Fruit fly (Drosophila melanogaster) whole organism, embryonic: ENCODE results near the gene CG7579.
A peak's percentile ranks its signal among the peaks of the same experiment; 100 is the strongest.

Source experiments
- Aef1 ChIP-seq: fragments of 200-800 bp; sonication (Bioruptor generic); IDR thresholded peaks from 3 replicates; pipeline ENCODE4 v1.3.6; 2022; ENCODE audit warnings: missing biosample characterization, missing genetic modification characterization
- Antp ChIP-seq: fragments of 200-800 bp; sonication (Bioruptor generic); optimal IDR thresholded peaks from 3 replicates; lab custom pipeline; 2016; ENCODE audit warnings: missing biosample characterization, missing genetic modification characterization
- Bgb ChIP-seq: fragments of 200-800 bp; sonication (Bioruptor generic); IDR thresholded peaks from 2 replicates; pipeline ENCODE4 v1.3.6; 2022; ENCODE audit warnings: missing biosample characterization, missing genetic modification characterization; ENCODE audit not compliant: partially characterized antibody
- CG11695 ChIP-seq: fragments of 200-800 bp; sonication (Bioruptor generic); IDR thresholded peaks from 3 replicates; pipeline ENCODE4 v1.3.6; 2022; ENCODE audit warnings: missing biosample characterization, missing genetic modification characterization
- CG12769 ChIP-seq: fragments of 200-800 bp; sonication (Bioruptor generic); optimal IDR thresholded peaks from 2 replicates; lab custom pipeline; 2019; ENCODE audit warnings: missing biosample characterization, mild to moderate bottlenecking, missing genetic modification characterization, moderate library complexity
- CG16815 ChIP-seq: fragments of 200-800 bp; sonication (Bioruptor generic); optimal IDR thresholded peaks from 3 replicates; lab custom pipeline; 2017; ENCODE audit warnings: missing biosample characterization, mild to moderate bottlenecking, missing genetic modification characterization
- CG1832 ChIP-seq: fragments of 200-800 bp; sonication (Bioruptor generic); optimal IDR thresholded peaks from 2 replicates; lab custom pipeline; 2017; ENCODE audit warnings: missing biosample characterization, mild to moderate bottlenecking, missing genetic modification characterization, inconsistent platforms
- CG31365 ChIP-seq: fragments of 200-800 bp; sonication (Bioruptor generic); optimal IDR thresholded peaks from 2 replicates; lab custom pipeline; 2018; ENCODE audit warnings: missing biosample characterization, mild to moderate bottlenecking, missing genetic modification characterization
- CG34422 ChIP-seq: fragments of 200-800 bp; sonication (Bioruptor generic); IDR thresholded peaks from 3 replicates; pipeline ENCODE4 v1.3.6; 2022; ENCODE audit warnings: missing biosample characterization, missing genetic modification characterization
- CG3726 ChIP-seq: fragments of 200-800 bp; sonication (Bioruptor generic); IDR thresholded peaks from 3 replicates; pipeline ENCODE4, ENCODE4 v1.3.6; 2022; ENCODE audit warnings: missing biosample characterization, missing genetic modification characterization
- CG3838 ChIP-seq: fragments of 200-800 bp; sonication (Bioruptor generic); optimal IDR thresholded peaks from 3 replicates; lab custom pipeline; 2016; ENCODE audit warnings: missing biosample characterization, missing genetic modification characterization
- CG42726 ChIP-seq: fragments of 200-800 bp; sonication (Bioruptor generic); IDR thresholded peaks from 2 replicates; pipeline ENCODE4 v1.3.6; 2022; ENCODE audit warnings: missing biosample characterization, missing genetic modification characterization; ENCODE audit not compliant: partially characterized antibody
- CG6791 ChIP-seq: fragments of 200-800 bp; sonication (Bioruptor generic); IDR thresholded peaks from 3 replicates; pipeline ENCODE4 v1.3.6; 2022; ENCODE audit warnings: missing biosample characterization, missing genetic modification characterization; ENCODE audit not compliant: partially characterized antibody
- CG9876 ChIP-seq: fragments of 200-800 bp; sonication (Bioruptor generic); optimal IDR thresholded peaks from 2 replicates; lab custom pipeline; 2016; ENCODE audit warnings: missing biosample characterization, missing genetic modification characterization
- Chrac-16 ChIP-seq: fragments of 200-800 bp; sonication (Bioruptor generic); optimal IDR thresholded peaks from 3 replicates; lab custom pipeline; 2016; ENCODE audit warnings: missing biosample characterization, missing genetic modification characterization
- Dll ChIP-seq: fragments of 200-800 bp; sonication (Bioruptor generic); IDR thresholded peaks from 4 replicates; pipeline ENCODE4 v1.3.6; 2022; ENCODE audit warnings: missing biosample characterization, missing genetic modification characterization; ENCODE audit not compliant: partially characterized antibody
- HHEX ChIP-seq: fragments of 200-800 bp; sonication (Bioruptor generic); optimal IDR thresholded peaks from 3 replicates; lab custom pipeline; 2017; ENCODE audit warnings: missing biosample characterization, mild to moderate bottlenecking, missing genetic modification characterization, missing genetic modification reagents
- HLH4C ChIP-seq: fragments of 200-800 bp; sonication (Bioruptor generic); IDR thresholded peaks from 3 replicates; pipeline ENCODE4 v1.3.6; 2022; ENCODE audit warnings: missing biosample characterization, missing genetic modification characterization; ENCODE audit not compliant: partially characterized antibody
- Hr78 ChIP-seq, 2 experiments: fragments of 200-800 bp in 1 of 2; fragments of >200 bp in 1 of 2; sonication (Bioruptor generic) in 1 of 2; optimal IDR thresholded peaks; 2 replicates each; lab custom pipeline; 2017 to 2019; ENCODE audit warnings: missing biosample characterization in 2 of 2, missing genetic modification characterization in 2 of 2, mild to moderate bottlenecking in 1 of 2, moderate library complexity in 1 of 2
- Hsf ChIP-seq: fragments of 200-800 bp; sonication (Bioruptor generic); optimal IDR thresholded peaks from 3 replicates; lab custom pipeline; 2016; ENCODE audit warnings: missing biosample characterization, missing genetic modification characterization
- Kr ChIP-seq: fragments of 200-800 bp; sonication (Bioruptor generic); optimal IDR thresholded peaks from 2 replicates; lab custom pipeline; 2017; ENCODE audit warnings: missing biosample characterization, mild to moderate bottlenecking, missing genetic modification characterization
- NFAT ChIP-seq: fragments of 200-800 bp; sonication (Bioruptor generic); IDR thresholded peaks from 2 replicates; pipeline ENCODE4 v1.3.6; 2022; ENCODE audit warnings: missing biosample characterization, missing genetic modification characterization
- Optix ChIP-seq: fragments of 200-800 bp; sonication (Bioruptor generic); IDR thresholded peaks from 3 replicates; pipeline ENCODE4 v1.3.6; 2022; ENCODE audit warnings: missing biosample characterization, missing genetic modification characterization
- Pdp1 ChIP-seq, 2 experiments: fragments of 200-800 bp; sonication (Bioruptor generic); optimal IDR thresholded peaks; 3 replicates each; lab custom pipeline; 2016; ENCODE audit warnings: missing biosample characterization in 2 of 2, missing genetic modification characterization in 2 of 2, mild to moderate bottlenecking in 1 of 2, moderate library complexity in 1 of 2
- Sry-δ ChIP-seq: fragments of 200-800 bp; sonication (Bioruptor generic); optimal IDR thresholded peaks from 2 replicates; lab custom pipeline; 2016; ENCODE audit warnings: missing biosample characterization, missing genetic modification characterization
- TFAM ChIP-seq: fragments of 200-800 bp; sonication (Bioruptor generic); optimal IDR thresholded peaks from 2 replicates; lab custom pipeline; 2017; ENCODE audit warnings: missing biosample characterization, missing genetic modification characterization, inconsistent platforms
- Trl ChIP-seq, 3 experiments: fragments of >200 bp in 2 of 3; fragments of 200-800 bp in 1 of 3; sonication (Bioruptor generic) in 1 of 3; optimal IDR thresholded peaks; 2 replicates in 1 of 3; 3 replicates in 2 of 3; lab custom pipeline; 2016 to 2017; ENCODE audit warnings: missing biosample characterization in 1 of 3, missing genetic modification characterization in 1 of 3
- abd-A ChIP-seq: fragments of 200-800 bp; sonication (Bioruptor generic); optimal IDR thresholded peaks from 3 replicates; lab custom pipeline; 2019; ENCODE audit warnings: missing biosample characterization, mild to moderate bottlenecking, missing genetic modification characterization, moderate library complexity
- ara ChIP-seq: fragments of 200-800 bp; sonication (Bioruptor generic); IDR thresholded peaks from 2 replicates; pipeline ENCODE4 v1.3.6; 2022; ENCODE audit warnings: missing biosample characterization, missing genetic modification characterization
- chinmo ChIP-seq: fragments of 200-800 bp; sonication (Bioruptor generic); IDR thresholded peaks from 4 replicates; pipeline ENCODE4 v1.3.6; 2022; ENCODE audit warnings: missing biosample characterization, missing genetic modification characterization; ENCODE audit not compliant: partially characterized antibody
- chn ChIP-seq: fragments of 200-800 bp; sonication (Bioruptor generic); optimal IDR thresholded peaks from 2 replicates; lab custom pipeline; 2016; ENCODE audit warnings: missing biosample characterization, missing genetic modification characterization
- ftz-f1 ChIP-seq: fragments of 200-800 bp; sonication (Bioruptor generic); optimal IDR thresholded peaks from 2 replicates; lab custom pipeline; 2016; ENCODE audit warnings: missing biosample characterization, missing genetic modification characterization
- gfzf ChIP-seq: fragments of 200-800 bp; sonication (Bioruptor generic); optimal IDR thresholded peaks from 2 replicates; lab custom pipeline; 2016; ENCODE audit warnings: missing biosample characterization, mild to moderate bottlenecking, missing genetic modification characterization, moderate library complexity
- klu ChIP-seq: fragments of 200-800 bp; sonication (Bioruptor generic); IDR thresholded peaks from 2 replicates; pipeline ENCODE4 v1.3.6; 2022; ENCODE audit warnings: missing biosample characterization, missing genetic modification characterization
- knrl ChIP-seq: fragments of 200-800 bp; sonication (Bioruptor generic); IDR thresholded peaks from 3 replicates; pipeline ENCODE4 v1.3.6; 2022; ENCODE audit warnings: missing biosample characterization, missing genetic modification characterization; ENCODE audit not compliant: partially characterized antibody
- nerfin-1 ChIP-seq: fragments of 200-800 bp; sonication (Bioruptor generic); optimal IDR thresholded peaks from 3 replicates; lab custom pipeline; 2019; ENCODE audit warnings: missing biosample characterization, mild to moderate bottlenecking, missing genetic modification characterization, moderate library complexity
- nerfin-2 ChIP-seq: fragments of 200-800 bp; sonication (Bioruptor generic); IDR thresholded peaks from 2 replicates; pipeline ENCODE4 v1.3.6; 2022; ENCODE audit warnings: missing biosample characterization, missing genetic modification characterization; ENCODE audit not compliant: partially characterized antibody
- nmo ChIP-seq: fragments of 200-800 bp; sonication (Bioruptor generic); optimal IDR thresholded peaks from 2 replicates; lab custom pipeline; 2018; ENCODE audit warnings: missing biosample characterization, mild to moderate bottlenecking, missing genetic modification characterization, moderate library complexity
- pfk ChIP-seq: fragments of 200-800 bp; sonication (Bioruptor generic); optimal IDR thresholded peaks from 2 replicates; lab custom pipeline; 2018; ENCODE audit warnings: missing biosample characterization, mild to moderate bottlenecking, missing genetic modification characterization, moderate library complexity
- phol ChIP-seq: fragments of 200-800 bp; sonication (Bioruptor generic); optimal IDR thresholded peaks from 3 replicates; lab custom pipeline; 2018; ENCODE audit warnings: missing biosample characterization, mild to moderate bottlenecking, missing genetic modification characterization, moderate library complexity
- sd ChIP-seq: fragments of 200-800 bp; sonication (Bioruptor generic); optimal IDR thresholded peaks from 3 replicates; lab custom pipeline; 2018; ENCODE audit warnings: missing biosample characterization, mild to moderate bottlenecking, missing genetic modification characterization, moderate library complexity
- sens ChIP-seq: fragments of 200-800 bp; sonication (Bioruptor generic); peaks from one replicate; lab custom pipeline; 2016; ENCODE audit warnings: missing biosample characterization, missing genetic modification characterization
- so ChIP-seq: fragments of 200-800 bp; sonication (Bioruptor generic); IDR thresholded peaks from 3 replicates; pipeline ENCODE4 v1.3.6; 2022; ENCODE audit warnings: missing biosample characterization, missing genetic modification characterization
- stc ChIP-seq: fragments of 200-800 bp; sonication (Bioruptor generic); IDR thresholded peaks from 2 replicates; pipeline ENCODE4 v1.3.6; 2022; ENCODE audit warnings: missing biosample characterization, missing genetic modification characterization
- tap ChIP-seq: fragments of 200-800 bp; optimal IDR thresholded peaks from 3 replicates; lab custom pipeline; 2019; ENCODE audit warnings: missing biosample characterization, mild to moderate bottlenecking, missing genetic modification characterization, moderate library complexity
- zfh1 ChIP-seq: fragments of 200-800 bp; sonication (Bioruptor generic); IDR thresholded peaks from 3 replicates; pipeline ENCODE4 v1.3.6; 2022; ENCODE audit warnings: missing biosample characterization, missing genetic modification characterization

CG7579 gene

DNA sequence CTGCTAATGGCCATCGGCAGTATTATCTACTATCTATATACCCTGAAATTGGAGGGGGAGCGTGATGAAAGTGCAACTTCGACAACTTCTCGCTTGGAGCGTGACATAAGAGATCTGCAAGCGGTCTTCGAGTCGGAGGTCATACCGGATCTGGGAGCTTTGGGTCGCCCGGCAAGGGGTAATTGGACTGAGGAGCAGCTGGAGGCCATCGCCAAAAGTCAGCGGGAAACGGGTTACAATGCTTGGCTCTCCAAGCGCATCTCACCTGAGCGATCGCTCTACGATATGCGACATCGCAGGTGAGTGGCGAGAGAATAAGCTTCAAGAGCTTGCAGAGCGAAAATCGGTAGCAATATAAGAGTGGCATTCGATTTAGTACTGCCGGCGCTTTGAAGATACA, 772 bp upstream of the CG7579 start:
- no peak for TF ChIP-seq Sry-δ (GFP tag; lab: Kevin White, UChicago)
- peak in 1 of 2 experiments; percentile 56 for TF ChIP-seq Hr78 (GFP tag; optimal IDR thresholded peaks at IDR 0.05; lab: Kevin White, UChicago)
- TF ChIP-seq CG34422 (GFP tag; lab: Robert Waterston, UW) = 0 out of 3 replicates have a peak, but pooled peaks have one; percentile 24
- 0 out of 2 replicates have a peak, but pooled peaks have one; percentile 14 for TF ChIP-seq stc
- peak; percentile 9 for TF ChIP-seq ftz-f1 (GFP tag; lab: Kevin White, UChicago)
- peak in 1 of 2 experiments; percentile 38 for TF ChIP-seq Pdp1 (GFP tag; optimal IDR thresholded peaks at IDR 0.05; lab: Kevin White, UChicago)
- 0 out of 3 replicates have a peak, but pooled peaks have one; percentile 25 for TF ChIP-seq so
- TF ChIP-seq knrl (GFP tag; lab: Robert Waterston, UW) = 0 out of 3 replicates have a peak, but pooled peaks have one; percentile 29
- TF ChIP-seq CG31365 = no peak
- peak; percentile 41; the same call in 1 of the 2 replicates for TF ChIP-seq ara (GFP tag; lab: Robert Waterston, UW)
- TF ChIP-seq chinmo (GFP tag; lab: Robert Waterston, UW) = peak; percentile 74; the same call in 1 of the 4 replicates
- peak; percentile 40 to 51 for TF ChIP-seq Trl (optimal IDR thresholded peaks at IDR 0.05; lab: Kevin White, UChicago)
- no peak for TF ChIP-seq Trl (GFP tag; optimal IDR thresholded peaks at IDR 0.05; lab: Kevin White, UChicago)
- peak; percentile 85 for TF ChIP-seq CG12769
- TF ChIP-seq phol (tag; lab: Kevin White, UChicago) = no peak
- TF ChIP-seq sens (GFP tag; lab: Kevin White, UChicago) = peak; percentile 5
- no peak for TF ChIP-seq Optix
- TF ChIP-seq, all 482 proteins: peak for 12

DNA sequence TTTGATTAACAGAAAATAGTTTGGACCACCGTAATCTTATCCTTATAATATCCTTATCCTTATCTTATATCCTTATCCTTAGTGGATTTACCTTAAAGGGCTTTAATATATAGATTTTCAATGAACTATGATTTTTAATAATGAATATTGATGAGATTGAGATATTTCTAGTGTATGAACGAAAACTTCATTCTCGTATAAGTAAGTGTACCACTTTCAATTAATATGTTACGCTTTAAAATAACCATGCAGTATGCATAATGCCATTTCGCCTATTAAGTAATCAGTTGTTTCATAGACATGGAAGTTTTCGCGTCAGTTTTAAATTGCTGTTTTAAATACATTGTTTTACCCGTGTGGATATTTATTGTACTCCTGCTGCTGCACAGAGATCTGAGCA, 3.8 kb downstream of the CG7579 start, which contains the start of gene CG7304:
Gene CG7304 (plus strand): TSS at position 301 of the 400 bp plus-strand sequence.
- TF ChIP-seq NFAT (GFP tag; lab: Robert Waterston, UW) (no peak), zfh1 (GFP tag; lab: Robert Waterston, UW) (no peak), abd-A (tag; lab: Kevin White, UChicago) (no peak), CG11695 (GFP tag; lab: Robert Waterston, UW) (no peak), CG3838 (no peak), nerfin-2 (GFP tag; lab: Robert Waterston, UW) (no peak), Chrac-16 (GFP tag; lab: Kevin White, UChicago) (no peak), sd (tag; lab: Kevin White, UChicago) (no peak), Hsf (GFP tag; lab: Kevin White, UChicago) (no peak)
- TF ChIP-seq, all 482 proteins: peak for 0

DNA sequence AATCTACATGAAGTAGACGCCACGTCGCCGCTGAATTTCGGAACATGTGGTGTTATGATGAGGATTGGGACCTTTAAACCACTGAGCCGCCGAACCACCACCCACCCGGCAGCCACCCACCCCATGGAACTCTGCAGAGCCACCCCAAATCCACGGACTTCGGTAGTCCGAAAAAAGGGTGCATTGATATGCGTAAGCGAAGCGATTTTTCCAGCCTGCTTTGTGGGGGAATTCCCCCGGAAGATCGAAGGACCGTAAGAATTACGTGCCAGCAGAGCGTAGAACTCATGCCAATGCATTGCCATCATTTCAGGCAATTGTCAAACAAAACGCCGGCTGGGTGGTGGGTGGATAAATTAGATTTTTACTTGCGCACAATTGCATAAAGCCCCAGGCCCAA, 5.0 kb downstream of the CG7579 start:
- TF ChIP-seq CG6791 (GFP tag; lab: Robert Waterston, UW) (peak; percentile 88), CG9876 (GFP tag; lab: Kevin White, UChicago) (no peak), HHEX (no peak), Kr (GFP tag; lab: Kevin White, UChicago) (peak; percentile 53), nmo (GFP tag; lab: Kevin White, UChicago) (peak; percentile 36), pfk (GFP tag; lab: Kevin White, UChicago) (no peak), HLH4C (0 out of 3 replicates have a peak, but pooled peaks have one; percentile 45), gfzf (no peak), Bgb (GFP tag; lab: Robert Waterston, UW) (peak; percentile 67; the same call in 1 of the 2 replicates), nerfin-1 (tag; lab: Kevin White, UChicago) (peak; percentile 100), Antp (GFP tag; lab: Kevin White, UChicago) (no peak), chn (GFP tag; lab: Kevin White, UChicago) (no peak), CG16815 (no peak), tap (tag; lab: Kevin White, UChicago) (peak; percentile 11), CG42726 (peak; percentile 78; the same call in 1 of the 2 replicates), klu (GFP tag; lab: Robert Waterston, UW) (no peak), CG3726 (GFP tag; lab: Robert Waterston, UW) (0 out of 3 replicates have a peak, but pooled peaks have one; percentile 24), CG1832 (no peak), Dll (0 out of 4 replicates have a peak, but pooled peaks have one; percentile 33), TFAM (no peak), Aef1 (GFP tag; lab: Robert Waterston, UW) (no peak)
